Worm (Caenorhabditis elegans): ENCODE results near the gene F11C1.10.
A peak's percentile ranks its signal among the peaks of the same experiment; 100 is the strongest.

Gene F11C1.10

DNA sequence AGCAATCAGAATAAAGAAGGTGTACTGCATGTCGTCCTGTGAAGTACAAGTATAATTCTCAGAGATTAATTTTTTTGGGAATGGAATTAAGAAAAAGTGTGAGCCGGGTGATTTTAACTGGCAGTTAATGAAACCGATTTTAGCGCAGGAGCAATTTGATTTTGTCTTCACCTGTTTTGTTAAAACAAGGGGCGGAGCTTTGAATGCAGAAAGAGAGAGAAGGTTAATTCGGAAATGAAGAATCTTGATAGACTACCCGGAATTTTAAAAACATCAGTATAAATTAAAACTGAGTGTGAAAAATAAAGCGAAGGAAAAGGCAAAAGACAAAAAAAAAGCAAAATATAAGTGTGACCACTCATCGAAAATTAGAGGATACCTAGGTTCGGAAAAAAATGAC, 30.3 kb upstream of the F11C1.10 start, which contains the start of gene C05E7.3:
C05E7.3 (minus strand) TSS at position 101 of the 400 bp plus-strand sequence.
- TF ChIP-seq ztf-29 (GFP tag; IDR thresholded peaks at IDR 0.05) (no peak), tab-1 (GFP tag; IDR thresholded peaks at IDR 0.05) (no peak), klf-2 (GFP tag; conservative IDR thresholded peaks at IDR 0.05) (no peak), T22C8.4 (GFP tag; IDR thresholded peaks at IDR 0.05) (no peak), cog-1 (tag; optimal IDR thresholded peaks at IDR 0.05) (no peak), flt-1 (GFP tag; IDR thresholded peaks at IDR 0.05) (no peak), med-1 (GFP tag; optimal IDR thresholded peaks at IDR 0.05; ENCODE audit: insufficient read depth) (no peak), ztf-23 (GFP tag; IDR thresholded peaks at IDR 0.05) (no peak), ref-1 (GFP tag; conservative IDR thresholded peaks at IDR 0.05) (no peak)

DNA sequence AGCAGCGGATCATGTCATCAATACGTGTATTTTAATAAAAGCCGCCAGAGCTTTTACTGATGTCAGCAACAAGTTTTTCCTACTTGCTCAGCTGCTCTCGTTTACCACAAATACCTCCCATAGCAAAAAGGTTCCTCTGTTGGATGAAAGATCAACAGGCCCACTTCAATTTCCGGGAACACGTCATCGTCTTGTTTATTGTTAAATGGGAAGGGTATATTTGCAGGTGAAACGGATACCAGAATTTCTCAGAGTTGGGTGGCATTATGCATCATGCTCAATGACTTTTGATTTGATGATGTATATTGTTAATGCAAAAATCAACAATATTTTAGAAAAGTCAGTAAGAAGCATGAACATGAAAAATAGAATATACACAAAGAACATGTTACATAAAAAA, 25.7 kb upstream of the F11C1.10 start:
- TF ChIP-seq cog-1 (tag; optimal IDR thresholded peaks at IDR 0.05): no peak
- no peak for TF ChIP-seq ztf-23 (GFP tag; IDR thresholded peaks at IDR 0.05)
- TF ChIP-seq flt-1 (GFP tag; IDR thresholded peaks at IDR 0.05): no peak
- TF ChIP-seq ztf-29 (GFP tag; IDR thresholded peaks at IDR 0.05): no peak
- TF ChIP-seq klf-2 (GFP tag; conservative IDR thresholded peaks at IDR 0.05): no peak
- no peak for TF ChIP-seq T22C8.4 (GFP tag; IDR thresholded peaks at IDR 0.05)
- TF ChIP-seq tab-1 (GFP tag; IDR thresholded peaks at IDR 0.05): no peak
- TF ChIP-seq ref-1 (GFP tag; conservative IDR thresholded peaks at IDR 0.05): no peak
- no peak for TF ChIP-seq med-1 (GFP tag; optimal IDR thresholded peaks at IDR 0.05; ENCODE audit: insufficient read depth)

DNA sequence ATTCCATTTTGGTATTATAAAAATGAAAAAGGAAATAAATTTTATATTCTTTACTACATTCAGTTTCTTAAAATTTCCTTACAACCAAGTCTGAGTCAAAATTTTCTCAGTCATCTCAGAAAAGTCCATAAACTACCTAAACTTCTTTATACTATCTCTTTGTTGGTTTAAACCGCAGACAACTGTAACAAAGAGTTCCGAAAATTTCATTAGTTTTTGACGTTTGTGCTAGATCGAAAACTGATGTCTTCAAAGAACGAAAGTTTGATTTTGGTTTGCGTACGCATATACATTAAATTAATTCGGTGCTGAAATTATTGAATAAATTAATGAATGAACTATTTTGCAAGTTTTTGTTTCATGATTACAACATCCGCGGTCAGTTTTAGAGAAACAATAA, 18.0 kb upstream of the F11C1.10 start:
- TF ChIP-seq tab-1 (GFP tag; IDR thresholded peaks at IDR 0.05) (no peak), T22C8.4 (GFP tag; IDR thresholded peaks at IDR 0.05) (no peak), cog-1 (tag; optimal IDR thresholded peaks at IDR 0.05) (no peak), klf-2 (GFP tag; conservative IDR thresholded peaks at IDR 0.05) (no peak), ref-1 (GFP tag; conservative IDR thresholded peaks at IDR 0.05) (no peak), ztf-23 (GFP tag; IDR thresholded peaks at IDR 0.05) (no peak), flt-1 (GFP tag; IDR thresholded peaks at IDR 0.05) (no peak), ztf-29 (GFP tag; IDR thresholded peaks at IDR 0.05) (no peak), med-1 (GFP tag; optimal IDR thresholded peaks at IDR 0.05; ENCODE audit: insufficient read depth) (no peak)

DNA sequence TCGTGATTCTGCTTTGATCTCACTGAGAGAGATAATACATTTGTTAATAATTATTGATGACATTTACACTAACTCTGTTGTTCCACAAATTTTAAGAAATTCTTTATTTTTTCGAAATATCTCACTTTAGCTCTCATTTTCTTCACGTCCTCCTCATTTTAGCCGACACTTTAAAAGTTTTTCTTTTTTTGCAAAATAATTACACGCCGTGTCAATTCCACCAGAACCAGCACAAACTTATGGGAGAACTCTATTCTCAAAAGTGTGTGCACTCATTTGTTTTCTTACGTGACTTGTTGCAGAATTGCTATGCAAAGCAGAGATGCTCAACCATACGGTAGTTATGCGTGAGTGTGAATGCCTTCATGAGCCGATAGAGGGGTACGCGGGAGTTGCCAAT, 11.7 kb upstream of the F11C1.10 start, which contains the start of gene frpr-2:
frpr-2 (plus strand) TSS at position 301 of the 400 bp plus-strand sequence.
- TF ChIP-seq flt-1 (GFP tag; IDR thresholded peaks at IDR 0.05): no peak
- no peak for TF ChIP-seq ref-1 (GFP tag; conservative IDR thresholded peaks at IDR 0.05)
- TF ChIP-seq ztf-29 (GFP tag; IDR thresholded peaks at IDR 0.05): no peak
- no peak for TF ChIP-seq T22C8.4 (GFP tag; IDR thresholded peaks at IDR 0.05)
- TF ChIP-seq med-1 (GFP tag; optimal IDR thresholded peaks at IDR 0.05; ENCODE audit: insufficient read depth): no peak
- TF ChIP-seq ztf-23 (GFP tag; IDR thresholded peaks at IDR 0.05): no peak

DNA sequence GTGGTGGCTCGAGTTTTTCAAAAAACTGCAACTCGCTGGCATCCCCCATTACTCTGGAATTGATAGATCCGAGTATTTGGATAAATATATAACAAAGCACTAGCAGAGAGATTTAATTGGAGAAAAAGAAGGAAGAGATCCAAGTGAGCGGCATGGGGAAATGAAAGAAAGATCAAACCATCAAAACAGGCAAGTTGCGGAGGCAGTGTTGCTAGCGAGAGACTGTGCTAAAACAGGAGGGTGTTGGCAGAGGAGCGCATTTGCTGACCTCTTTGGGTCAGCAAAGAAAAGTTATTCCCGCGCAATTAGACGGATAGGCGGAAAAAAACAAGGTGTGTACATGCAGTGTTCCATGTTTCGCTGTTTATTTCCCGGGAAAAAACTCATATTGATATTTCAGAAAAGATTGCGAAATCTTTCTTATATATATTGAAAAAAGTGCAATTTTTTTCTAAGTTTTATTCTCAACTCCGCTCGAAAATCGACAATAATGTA, 1.2 kb upstream of the F11C1.10 start, which contains the start of gene ppk-3:
ppk-3 (minus strand) TSS at position 51 of the 495 bp plus-strand sequence.
- TF ChIP-seq cog-1 (tag; optimal IDR thresholded peaks at IDR 0.05): peak; percentile 33
- no peak for TF ChIP-seq med-1 (GFP tag; optimal IDR thresholded peaks at IDR 0.05; ENCODE audit: insufficient read depth)

DNA sequence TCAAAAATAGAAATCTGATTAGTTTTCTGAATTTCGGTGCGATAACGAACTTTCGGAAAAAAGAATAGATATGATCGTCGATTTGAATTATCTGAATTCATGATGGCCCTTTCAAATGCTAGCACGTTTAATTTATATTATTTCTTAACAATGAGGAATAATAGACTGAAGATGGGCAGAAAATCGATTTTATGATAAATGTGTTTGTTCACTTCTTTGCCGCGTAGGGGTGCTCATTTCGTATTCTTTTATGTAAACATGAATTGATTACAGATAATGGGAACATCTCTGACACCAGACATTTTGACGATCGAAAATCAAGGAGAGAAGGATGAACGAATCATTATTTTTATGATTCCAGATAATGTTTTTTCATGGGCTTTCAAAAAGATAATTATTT, 569 bp downstream of the F11C1.10 start, which contains the start of gene F11C1.9:
F11C1.9 (minus strand) TSS at position 101 of the 400 bp plus-strand sequence.
- TF ChIP-seq cog-1 (tag; optimal IDR thresholded peaks at IDR 0.05) (no peak), tab-1 (GFP tag; IDR thresholded peaks at IDR 0.05) (no peak), T22C8.4 (GFP tag; IDR thresholded peaks at IDR 0.05) (no peak)

DNA sequence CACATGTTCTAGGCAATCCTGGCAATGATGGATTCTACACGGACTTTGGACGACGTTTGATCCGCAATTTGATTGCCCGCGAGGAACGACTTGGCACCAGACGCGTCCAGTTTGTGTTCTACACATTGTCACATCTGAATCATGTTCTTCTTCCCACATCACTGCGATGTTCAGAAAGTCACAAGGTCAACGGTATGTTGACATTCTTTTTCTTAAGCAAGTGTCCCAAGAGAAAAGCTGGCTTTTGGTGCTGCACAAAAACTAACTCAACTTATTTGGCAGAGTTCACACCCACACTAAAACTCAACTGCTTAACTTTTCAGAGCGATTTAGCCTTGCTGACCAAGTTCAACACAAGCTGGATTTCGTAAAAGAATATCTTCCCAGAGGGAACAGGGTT, 1.7 kb downstream of the F11C1.10 start:
- no peak for TF ChIP-seq tab-1 (GFP tag; IDR thresholded peaks at IDR 0.05)
- no peak for TF ChIP-seq ref-1 (GFP tag; conservative IDR thresholded peaks at IDR 0.05)
- TF ChIP-seq flt-1 (GFP tag; IDR thresholded peaks at IDR 0.05): no peak
- no peak for TF ChIP-seq T22C8.4 (GFP tag; IDR thresholded peaks at IDR 0.05)
- TF ChIP-seq cog-1 (tag; optimal IDR thresholded peaks at IDR 0.05): no peak
- no peak for TF ChIP-seq ztf-29 (GFP tag; IDR thresholded peaks at IDR 0.05)
- TF ChIP-seq ztf-23 (GFP tag; IDR thresholded peaks at IDR 0.05): no peak
- no peak for TF ChIP-seq klf-2 (GFP tag; conservative IDR thresholded peaks at IDR 0.05)
- TF ChIP-seq med-1 (GFP tag; optimal IDR thresholded peaks at IDR 0.05; ENCODE audit: insufficient read depth): no peak

DNA sequence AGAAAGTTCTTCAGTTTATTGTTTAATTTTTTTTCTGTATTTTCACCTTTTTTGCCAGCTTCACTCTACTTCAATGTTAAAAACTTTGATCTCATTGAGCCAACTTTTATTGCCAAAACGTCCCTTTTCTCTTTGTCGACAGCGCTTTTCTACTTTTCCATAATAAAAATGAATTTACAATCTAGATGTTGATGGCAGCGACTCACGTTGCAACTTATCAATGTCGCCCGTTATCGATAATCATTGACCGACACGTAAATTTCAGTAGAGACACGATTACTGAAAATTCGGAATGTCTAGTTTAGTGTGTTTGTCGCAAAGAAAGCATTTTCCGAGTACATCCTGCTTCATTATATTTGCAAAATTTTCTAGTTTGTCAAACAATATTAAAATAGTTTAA, 2.9 kb downstream of the F11C1.10 start:
- TF ChIP-seq flt-1 (GFP tag; IDR thresholded peaks at IDR 0.05) (no peak), med-1 (GFP tag; optimal IDR thresholded peaks at IDR 0.05; ENCODE audit: insufficient read depth) (no peak), ztf-23 (GFP tag; IDR thresholded peaks at IDR 0.05) (no peak), tab-1 (GFP tag; IDR thresholded peaks at IDR 0.05) (no peak), cog-1 (tag; optimal IDR thresholded peaks at IDR 0.05) (no peak), klf-2 (GFP tag; conservative IDR thresholded peaks at IDR 0.05) (no peak)

DNA sequence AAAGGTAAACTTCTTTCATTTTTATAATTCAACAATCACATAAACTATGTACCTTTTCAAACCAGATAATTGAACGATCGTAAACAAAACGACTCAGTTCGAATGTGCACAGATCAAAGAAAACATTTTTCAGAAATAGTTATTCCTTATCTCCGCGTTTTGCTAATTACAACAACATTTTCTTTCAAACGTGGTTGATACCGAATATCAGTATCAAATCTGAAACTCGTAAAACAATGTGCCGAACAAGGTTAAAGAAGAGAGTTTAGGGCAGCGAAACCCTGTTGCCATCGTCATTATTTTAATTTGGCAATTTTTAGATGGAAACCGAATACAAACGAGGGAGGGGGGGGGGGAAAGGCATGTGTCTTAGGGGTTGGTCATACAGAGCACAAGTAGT, 4.5 kb downstream of the F11C1.10 start, which contains the start of gene scav-4:
scav-4 (plus strand) TSS at position 383 of the 400 bp plus-strand sequence.
- TF ChIP-seq tab-1 (GFP tag; IDR thresholded peaks at IDR 0.05) (no peak), T22C8.4 (GFP tag; IDR thresholded peaks at IDR 0.05) (no peak), ztf-23 (GFP tag; IDR thresholded peaks at IDR 0.05) (no peak), cog-1 (tag; optimal IDR thresholded peaks at IDR 0.05) (no peak), ztf-29 (GFP tag; IDR thresholded peaks at IDR 0.05) (no peak), med-1 (GFP tag; optimal IDR thresholded peaks at IDR 0.05; ENCODE audit: insufficient read depth) (no peak), flt-1 (GFP tag; IDR thresholded peaks at IDR 0.05) (no peak), ref-1 (GFP tag; conservative IDR thresholded peaks at IDR 0.05) (no peak), klf-2 (GFP tag; conservative IDR thresholded peaks at IDR 0.05) (no peak)

DNA sequence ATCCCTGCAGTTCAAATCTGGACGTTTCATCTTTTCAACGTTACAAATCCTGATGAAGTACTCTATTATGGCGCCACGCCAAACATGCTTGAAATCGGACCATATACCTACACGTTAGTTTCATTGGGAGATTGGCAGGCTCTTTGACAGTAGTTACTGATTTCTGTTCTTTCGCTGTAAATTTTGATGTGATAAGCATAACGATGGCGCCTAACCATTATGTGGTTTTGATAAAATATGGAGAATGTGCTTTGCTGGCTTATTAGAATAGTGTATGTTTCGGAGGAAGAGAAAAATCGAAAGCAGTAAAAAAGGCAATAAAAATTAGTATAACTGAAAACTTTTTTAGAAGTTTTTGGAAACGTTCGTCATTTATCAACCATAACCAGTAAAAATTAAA, 5.8 kb downstream of the F11C1.10 start:
- TF ChIP-seq T22C8.4 (GFP tag; IDR thresholded peaks at IDR 0.05) (no peak), cog-1 (tag; optimal IDR thresholded peaks at IDR 0.05) (no peak), ref-1 (GFP tag; conservative IDR thresholded peaks at IDR 0.05) (no peak), klf-2 (GFP tag; conservative IDR thresholded peaks at IDR 0.05) (no peak), med-1 (GFP tag; optimal IDR thresholded peaks at IDR 0.05; ENCODE audit: insufficient read depth) (no peak), flt-1 (GFP tag; IDR thresholded peaks at IDR 0.05) (no peak), ztf-23 (GFP tag; IDR thresholded peaks at IDR 0.05) (no peak), ztf-29 (GFP tag; IDR thresholded peaks at IDR 0.05) (no peak), tab-1 (GFP tag; IDR thresholded peaks at IDR 0.05) (no peak)

All from whole organism, midembryonic.